Fruit fly (Drosophila melanogaster): ENCODE measurements around the gene PRL-1.

The PRL-1 gene

DNA sequence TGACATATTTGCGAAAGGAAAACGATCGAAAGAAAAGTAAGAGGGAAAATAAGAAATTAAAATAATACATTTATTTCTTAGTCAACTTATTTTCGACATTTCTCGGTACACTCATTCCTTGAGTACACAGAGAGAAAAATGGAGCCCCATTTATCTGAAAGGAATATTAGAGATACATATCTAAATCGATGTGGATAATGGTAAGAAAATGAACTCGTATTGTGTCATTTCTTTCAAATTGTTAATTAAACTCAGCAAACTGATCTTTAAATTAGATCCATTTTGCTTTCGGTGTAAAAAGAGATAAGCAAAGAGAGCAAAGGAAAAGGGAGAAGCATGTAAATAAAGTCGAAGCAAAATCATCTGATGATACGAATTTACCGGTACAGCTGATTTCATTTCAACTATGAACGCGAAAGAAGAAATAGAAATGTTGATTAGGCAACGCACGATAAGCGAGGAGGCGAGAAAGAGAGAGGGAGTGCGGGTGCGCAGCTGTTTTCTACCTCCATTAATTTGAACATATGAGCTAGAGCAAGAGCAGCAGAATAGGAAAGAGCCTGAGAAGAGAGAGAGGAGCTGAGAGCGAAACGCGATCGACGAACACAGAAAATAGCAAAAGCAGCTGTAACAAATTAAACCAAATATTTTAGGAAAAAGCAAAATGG lies 28.4 kb upstream of the PRL-1 start:
- TF ChIP-seq Rel (GFP tag; optimal IDR thresholded peaks at IDR 0.05) (no peak), Rel (tag; optimal IDR thresholded peaks at IDR 0.05) (peak; percentile 56), jim (GFP tag; optimal IDR thresholded peaks at IDR 0.05) (no peak), rgr (GFP tag; optimal IDR thresholded peaks at IDR 0.05) (peak; percentile 91), dmrt93B (GFP tag; optimal IDR thresholded peaks at IDR 0.05) (peak; percentile 72), tai (GFP tag; optimal IDR thresholded peaks at IDR 0.05) (peak; percentile 71), Sp1 (GFP tag; optimal IDR thresholded peaks at IDR 0.05) (peak; percentile 89), ey (GFP tag; optimal IDR thresholded peaks at IDR 0.05) (peak; percentile 89), psq (GFP tag; optimal IDR thresholded peaks at IDR 0.05) (peak; percentile 74), Myc (optimal IDR thresholded peaks at IDR 0.05) (no peak), sage (GFP tag; optimal IDR thresholded peaks at IDR 0.05) (peak; percentile 77), dl (GFP tag; optimal IDR thresholded peaks at IDR 0.05; ENCODE audit: insufficient read depth in 1 of 2, partially characterized antibody in 2 of 2) (peak in 1 of 2 experiments; percentile 33), foxo (GFP tag; optimal IDR thresholded peaks at IDR 0.05) (peak; percentile 33 to 89), Vsx2 (GFP tag; optimal IDR thresholded peaks at IDR 0.05; ENCODE audit: partially characterized antibody) (no peak), lola (GFP tag; optimal IDR thresholded peaks at IDR 0.05) (no peak), Dif (GFP tag; optimal IDR thresholded peaks at IDR 0.05; ENCODE audit: partially characterized antibody) (peak; percentile 39), sv (GFP tag; optimal IDR thresholded peaks at IDR 0.05) (peak; percentile 51), HLH106 (tag; optimal IDR thresholded peaks at IDR 0.05) (peak; percentile 92), Dfd (GFP tag; optimal IDR thresholded peaks at IDR 0.05) (no peak), CG32264 (GFP tag; optimal IDR thresholded peaks at IDR 0.05) (peak; percentile 83), CG9705 (GFP tag; optimal IDR thresholded peaks at IDR 0.05) (peak; percentile 63), h (GFP tag; optimal IDR thresholded peaks at IDR 0.05) (peak; percentile 91), dsf (GFP tag; optimal IDR thresholded peaks at IDR 0.05; ENCODE audit: borderline replicate concordance) (peak; percentile 11), Hr78 (GFP tag; optimal IDR thresholded peaks at IDR 0.05) (no peak), Abd-B (GFP tag; optimal IDR thresholded peaks at IDR 0.05) (no peak), woc (GFP tag; optimal IDR thresholded peaks at IDR 0.05) (no peak), Jra (GFP tag; optimal IDR thresholded peaks at IDR 0.05) (peak; percentile 60), Hr83 (GFP tag; optimal IDR thresholded peaks at IDR 0.05; ENCODE audit: poor library complexity, severe bottlenecking) (no peak), N (GFP tag; optimal IDR thresholded peaks at IDR 0.05) (no peak), GATAd (GFP tag; optimal IDR thresholded peaks at IDR 0.05) (peak; percentile 2), pan (optimal IDR thresholded peaks at IDR 0.05) (no peak), brk (GFP tag; optimal IDR thresholded peaks at IDR 0.05) (peak; percentile 37), OdsH (GFP tag; optimal IDR thresholded peaks at IDR 0.05) (peak; percentile 80), Mio (GFP tag; optimal IDR thresholded peaks at IDR 0.05) (peak; percentile 17), br (GFP tag; optimal IDR thresholded peaks at IDR 0.05) (peak; percentile 90), usp (GFP tag; optimal IDR thresholded peaks at IDR 0.05) (no peak), fru (GFP tag; optimal IDR thresholded peaks at IDR 0.05) (peak; percentile 81), CrebA (GFP tag; optimal IDR thresholded peaks at IDR 0.05; ENCODE audit: borderline replicate concordance) (peak; percentile 48), Hnf4 (GFP tag; optimal IDR thresholded peaks at IDR 0.05) (peak; percentile 84)

dm6 chr2L:16284306-16285299 lies 27.2 kb upstream of the PRL-1 start:
- TF ChIP-seq pan (optimal IDR thresholded peaks at IDR 0.05) = no peak
- TF ChIP-seq GATAd (GFP tag; optimal IDR thresholded peaks at IDR 0.05) = no peak
- peak; percentile 67 for TF ChIP-seq Hnf4 (GFP tag; optimal IDR thresholded peaks at IDR 0.05)
- no peak for TF ChIP-seq Jra (GFP tag; optimal IDR thresholded peaks at IDR 0.05)
- TF ChIP-seq Sp1 (GFP tag; optimal IDR thresholded peaks at IDR 0.05) = peak; percentile 64
- TF ChIP-seq sv (GFP tag; optimal IDR thresholded peaks at IDR 0.05) = no peak
- no peak for TF ChIP-seq usp (GFP tag; optimal IDR thresholded peaks at IDR 0.05)
- TF ChIP-seq Mio (GFP tag; optimal IDR thresholded peaks at IDR 0.05) = no peak
- peak; percentile 69 for TF ChIP-seq br (GFP tag; optimal IDR thresholded peaks at IDR 0.05)
- TF ChIP-seq CG32264 (GFP tag; optimal IDR thresholded peaks at IDR 0.05) = no peak
- peak; percentile 75 for TF ChIP-seq h (GFP tag; optimal IDR thresholded peaks at IDR 0.05)
- peak; percentile 54 for TF ChIP-seq OdsH (GFP tag; optimal IDR thresholded peaks at IDR 0.05)
- peak; percentile 84 for TF ChIP-seq Rel (GFP tag; optimal IDR thresholded peaks at IDR 0.05)
- peak; percentile 70 for TF ChIP-seq Rel (tag; optimal IDR thresholded peaks at IDR 0.05)
- peak; percentile 68 for TF ChIP-seq ey (GFP tag; optimal IDR thresholded peaks at IDR 0.05)
- peak; percentile 50 for TF ChIP-seq fru (GFP tag; optimal IDR thresholded peaks at IDR 0.05)
- TF ChIP-seq CG9705 (GFP tag; optimal IDR thresholded peaks at IDR 0.05) = peak; percentile 57
- TF ChIP-seq Dif (GFP tag; optimal IDR thresholded peaks at IDR 0.05; ENCODE audit: partially characterized antibody) = peak; percentile 90
- peak; percentile 82 for TF ChIP-seq CrebA (GFP tag; optimal IDR thresholded peaks at IDR 0.05; ENCODE audit: borderline replicate concordance)
- TF ChIP-seq brk (GFP tag; optimal IDR thresholded peaks at IDR 0.05) = peak; percentile 80
- TF ChIP-seq dl (GFP tag; optimal IDR thresholded peaks at IDR 0.05; ENCODE audit: insufficient read depth in 1 of 2, partially characterized antibody in 2 of 2) = peak; percentile 54 to 57
- peak; percentile 67 for TF ChIP-seq psq (GFP tag; optimal IDR thresholded peaks at IDR 0.05)
- peak; percentile 32 for TF ChIP-seq Myc (optimal IDR thresholded peaks at IDR 0.05)
- peak; percentile 54 for TF ChIP-seq dmrt93B (GFP tag; optimal IDR thresholded peaks at IDR 0.05)
- TF ChIP-seq Hr83 (GFP tag; optimal IDR thresholded peaks at IDR 0.05; ENCODE audit: poor library complexity, severe bottlenecking) = peak; percentile 61
- TF ChIP-seq foxo (GFP tag; optimal IDR thresholded peaks at IDR 0.05) = peak; percentile 49 to 63
- peak; percentile 36 for TF ChIP-seq woc (GFP tag; optimal IDR thresholded peaks at IDR 0.05)
- TF ChIP-seq sage (GFP tag; optimal IDR thresholded peaks at IDR 0.05) = peak; percentile 75
- no peak for TF ChIP-seq Dfd (GFP tag; optimal IDR thresholded peaks at IDR 0.05)
- peak; percentile 59 for TF ChIP-seq jim (GFP tag; optimal IDR thresholded peaks at IDR 0.05)
- TF ChIP-seq tai (GFP tag; optimal IDR thresholded peaks at IDR 0.05) = no peak
- peak; percentile 33 for TF ChIP-seq N (GFP tag; optimal IDR thresholded peaks at IDR 0.05)
- peak; percentile 56 for TF ChIP-seq Vsx2 (GFP tag; optimal IDR thresholded peaks at IDR 0.05; ENCODE audit: partially characterized antibody)
- no peak for TF ChIP-seq Hr78 (GFP tag; optimal IDR thresholded peaks at IDR 0.05)
- no peak for TF ChIP-seq dsf (GFP tag; optimal IDR thresholded peaks at IDR 0.05; ENCODE audit: borderline replicate concordance)

Data from whole organism, wandering third instar larva.